Fruit fly (Drosophila melanogaster) whole organism: ENCODE results near the gene CG17109.

Experiments used
- CG8478 ChIP-seq: fragments of >200 bp; optimal IDR thresholded peaks from 2 replicates; lab custom pipeline; 2018; ENCODE audit warnings: inconsistent platforms
- Dll ChIP-seq: fragments of >200 bp; optimal IDR thresholded peaks from 2 replicates; lab custom pipeline; 2017
- EcR ChIP-seq, 2 experiments: fragments of >200 bp; optimal IDR thresholded peaks; 2 replicates each; lab custom pipeline; 2017; ENCODE audit warnings: missing biosample characterization in 2 of 2, missing genetic modification characterization in 2 of 2, missing genetic modification reagents in 2 of 2
- pan ChIP-seq: fragments of >200 bp; optimal IDR thresholded peaks from 2 replicates; lab custom pipeline; 2017
- psq ChIP-seq: fragments of >200 bp; optimal IDR thresholded peaks from 2 replicates; lab custom pipeline; 2017
- usp ChIP-seq: fragments of >200 bp; optimal IDR thresholded peaks from 2 replicates; lab custom pipeline; 2017; ENCODE audit warnings: missing biosample characterization, missing genetic modification characterization, mixed read lengths

DNA sequence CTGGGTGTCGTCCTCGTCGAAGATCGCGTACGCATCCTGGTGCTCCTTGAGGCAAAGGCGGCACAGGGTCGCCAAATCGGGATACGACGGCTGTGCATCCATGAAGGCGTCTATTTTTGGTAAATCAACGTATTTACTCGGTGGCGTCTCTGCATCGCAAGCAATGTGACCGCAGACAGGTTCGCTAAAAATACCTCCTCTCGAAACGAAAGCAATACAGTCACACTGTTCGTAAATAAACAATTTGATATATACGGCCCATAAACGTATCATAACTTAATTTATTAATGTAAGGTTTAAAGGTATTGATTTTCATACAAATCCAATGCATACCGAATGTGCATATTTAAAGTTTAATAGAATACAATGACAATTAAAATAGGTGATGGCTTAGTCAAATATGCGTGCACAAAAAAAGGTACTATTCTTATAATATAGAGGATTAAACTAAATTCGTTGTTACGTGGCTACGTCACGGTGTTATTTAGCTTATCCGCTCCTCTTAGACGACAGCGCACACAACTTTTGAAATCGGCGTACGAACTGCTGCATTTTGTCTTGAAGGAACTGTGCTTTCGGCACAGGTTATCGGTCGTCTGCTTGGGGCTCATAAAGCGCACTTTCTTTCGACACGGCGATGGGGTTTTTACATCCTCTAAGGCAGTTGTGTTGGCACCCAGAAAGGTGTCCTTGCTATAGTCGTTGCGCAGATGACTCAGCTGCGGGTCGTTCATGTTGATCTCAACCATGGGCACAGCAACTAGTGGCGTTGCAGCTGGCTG, 30.9 kb downstream of the CG17109 start, which contains the start of gene CG31365:
- TF ChIP-seq CG8478 (lab: Kevin White, UChicago) (no peak), EcR (GFP tag; optimal IDR thresholded peaks at IDR 0.05; lab: Kevin White, UChicago) (no peak), psq (no peak), pan (no peak), usp (GFP tag; lab: Kevin White, UChicago) (no peak), Dll (lab: Kevin White, UChicago) (no peak)
